Worm (Caenorhabditis elegans) whole organism, L2 larva: ENCODE data around the gene smf-3.

ENCODE experiments used
- ZK546.5 ChIP-seq: sonication (generic microtip); optimal IDR thresholded peaks from 2 replicates; lab custom pipeline; 2017; ENCODE audit warnings: missing biosample characterization, missing genetic modification characterization
- aly-2 ChIP-seq: fragments of 150-350 bp; optimal IDR thresholded peaks from 2 replicates; lab custom pipeline; 2014; ENCODE audit warnings: missing biosample characterization, missing genetic modification characterization
- ama-1 ChIP-seq: fragments of 150-350 bp; optimal IDR thresholded peaks from 2 replicates; lab custom pipeline; 2018; ENCODE audit warnings: inconsistent platforms
- egl-27 ChIP-seq: sonication (generic microtip); optimal IDR thresholded peaks from 3 replicates; lab custom pipeline; 2017; ENCODE audit warnings: missing biosample characterization, missing genetic modification reagents, missing genetic modification characterization
- gmeb-1 ChIP-seq: fragments of 150-350 bp; optimal IDR thresholded peaks from 2 replicates; lab custom pipeline; 2014; ENCODE audit warnings: missing biosample characterization, missing genetic modification characterization
- nhr-11 ChIP-seq: fragments of 150-350 bp; optimal IDR thresholded peaks from 2 replicates; lab custom pipeline; 2014; ENCODE audit warnings: missing biosample characterization, missing genetic modification characterization
- nhr-12 ChIP-seq: fragments of 150-350 bp; optimal IDR thresholded peaks from 2 replicates; lab custom pipeline; 2014; ENCODE audit warnings: missing biosample characterization, missing genetic modification characterization
- nhr-77 ChIP-seq: fragments of 150-350 bp; optimal IDR thresholded peaks from 2 replicates; lab custom pipeline; 2014; ENCODE audit warnings: missing biosample characterization, missing genetic modification characterization
- snpc-4 ChIP-seq: fragments of 150-350 bp; optimal IDR thresholded peaks from 2 replicates; lab custom pipeline; 2014; ENCODE audit warnings: missing biosample characterization, missing genetic modification characterization
- unc-39 ChIP-seq: fragments of 150-350 bp; optimal IDR thresholded peaks from 2 replicates; lab custom pipeline; 2014; ENCODE audit warnings: missing biosample characterization, missing genetic modification characterization
- ztf-1 ChIP-seq: fragments of 200-800 bp; sonication (Bioruptor generic); conservative IDR thresholded peaks from 2 replicates; pipeline ENCODE4 v1.3.6; 2022; ENCODE audit warnings: missing genetic modification characterization, missing compliant biosample characterization
- ztf-11 ChIP-seq: sonication (generic microtip); optimal IDR thresholded peaks from 2 replicates; lab custom pipeline; 2017; ENCODE audit warnings: missing biosample characterization, missing genetic modification characterization

ce11 chrIV:2616853-2617252 lies 1.8 kb upstream of the smf-3 start:
- no peak for TF ChIP-seq aly-2
- no peak for TF ChIP-seq egl-27 (tag; lab: Kevin White, UChicago)
- no peak for TF ChIP-seq ZK546.5 (tag; lab: Kevin White, UChicago)
- TF ChIP-seq unc-39 (tag; lab: Kevin White, UChicago), result no peak
- TF ChIP-seq gmeb-1 (tag; lab: Kevin White, UChicago), result no peak
- TF ChIP-seq nhr-77 (tag; lab: Kevin White, UChicago), result no peak
- TF ChIP-seq snpc-4 (tag; lab: Kevin White, UChicago), result no peak
- no peak for TF ChIP-seq ztf-11
- TF ChIP-seq nhr-12, result no peak
- no peak for TF ChIP-seq ztf-1 (GFP tag; lab: Robert Waterston, UW)
- TF ChIP-seq ama-1 (lab: Kevin White, UChicago), result no peak
- TF ChIP-seq nhr-11 (tag; lab: Kevin White, UChicago), result no peak
